Worm (Caenorhabditis elegans): ENCODE data around the gene K08E3.2.

DNA sequence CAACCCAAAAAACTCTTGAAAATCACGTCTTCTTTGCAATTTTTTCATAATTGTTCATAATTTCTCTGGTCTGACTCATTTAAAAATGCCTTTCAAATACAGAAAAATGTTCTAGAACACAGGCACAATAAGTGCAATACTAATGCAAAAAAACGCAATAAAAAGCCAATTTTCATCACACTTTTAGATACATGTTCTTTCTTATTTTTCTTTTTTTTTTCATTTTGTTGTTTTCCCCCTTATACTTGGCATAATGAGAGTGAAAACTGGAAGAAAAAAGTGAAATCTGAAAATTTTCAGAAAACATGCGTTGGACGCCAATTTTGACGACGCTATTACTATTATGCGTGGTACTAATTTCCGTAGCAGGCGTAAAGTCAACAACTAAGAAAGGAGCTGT is 4.6 kb downstream of the K08E3.2 start, which contains the start of gene tyr-2:
- TF ChIP-seq ham-2 (GFP tag; optimal IDR thresholded peaks at IDR 0.05) (no peak), mab-5 (tag; optimal IDR thresholded peaks at IDR 0.05) (no peak), pha-4 (tag; optimal IDR thresholded peaks at IDR 0.05) (no peak), lin-13 (tag; optimal IDR thresholded peaks at IDR 0.05) (no peak), nhr-12 (tag; optimal IDR thresholded peaks at IDR 0.05) (no peak), unc-120 (tag; optimal IDR thresholded peaks at IDR 0.05; ENCODE audit: poor library complexity, severe bottlenecking) (no peak), mep-1 (tag; optimal IDR thresholded peaks at IDR 0.05) (no peak), elt-3 (tag; optimal IDR thresholded peaks at IDR 0.05) (no peak), blmp-1 (tag; optimal IDR thresholded peaks at IDR 0.05) (no peak), elt-1 (tag; optimal IDR thresholded peaks at IDR 0.05; ENCODE audit: borderline replicate concordance, insufficient read depth) (no peak)

All from whole organism, mixed stage, embryonic.